Fruit fly (Drosophila melanogaster) whole organism, wandering third instar larva: ENCODE data around the gene Syt14.

ENCODE experiments used
- Abd-B ChIP-seq: fragments of >200 bp; optimal IDR thresholded peaks from 2 replicates; lab custom pipeline; 2017; ENCODE audit warnings: missing biosample characterization, missing genetic modification characterization
- CG32264 ChIP-seq: fragments of 200-800 bp; sonication (Bioruptor generic); optimal IDR thresholded peaks from 2 replicates; lab custom pipeline; 2016; ENCODE audit warnings: missing biosample characterization, missing genetic modification characterization
- CG9705 ChIP-seq: fragments of 200-800 bp; sonication (Bioruptor generic); optimal IDR thresholded peaks from 2 replicates; lab custom pipeline; 2018; ENCODE audit warnings: missing biosample characterization, mild to moderate bottlenecking, missing genetic modification characterization
- Dfd ChIP-seq: fragments of >200 bp; optimal IDR thresholded peaks from 2 replicates; lab custom pipeline; 2017; ENCODE audit warnings: missing biosample characterization, missing genetic modification characterization
- Dif ChIP-seq: fragments of 200-275, 200-300 bp; sonication (Bioruptor generic); optimal IDR thresholded peaks from 2 replicates; lab custom pipeline; 2018; ENCODE audit warnings: missing biosample characterization, missing genetic modification characterization; ENCODE audit not compliant: partially characterized antibody
- HLH106 ChIP-seq: fragments of 200-800 bp; optimal IDR thresholded peaks from 3 replicates; lab custom pipeline; 2019; ENCODE audit warnings: missing biosample characterization, mild to moderate bottlenecking, missing genetic modification characterization, moderate library complexity
- Hnf4 ChIP-seq: fragments of 200-800 bp; sonication (Bioruptor generic); optimal IDR thresholded peaks from 2 replicates; lab custom pipeline; 2016; ENCODE audit warnings: missing biosample characterization, mild to moderate bottlenecking, missing genetic modification characterization
- Hr78 ChIP-seq: fragments of >200 bp; optimal IDR thresholded peaks from 2 replicates; lab custom pipeline; 2017; ENCODE audit warnings: missing biosample characterization, missing genetic modification characterization
- Hr83 ChIP-seq: fragments of 200-300 bp; sonication (Bioruptor generic); optimal IDR thresholded peaks from 2 replicates; lab custom pipeline; 2016; ENCODE audit warnings: missing biosample characterization, mild to moderate bottlenecking, missing genetic modification characterization, moderate library complexity; ENCODE audit not compliant: poor library complexity, severe bottlenecking
- Jra ChIP-seq: sonication (Bioruptor generic); optimal IDR thresholded peaks from 2 replicates; lab custom pipeline; 2016; ENCODE audit warnings: missing biosample characterization, missing genetic modification characterization
- Mio ChIP-seq: sonication (Bioruptor generic); optimal IDR thresholded peaks from 2 replicates; lab custom pipeline; 2016; ENCODE audit warnings: missing biosample characterization, missing genetic modification characterization
- Myc ChIP-seq: fragments of >200 bp; optimal IDR thresholded peaks from 2 replicates; lab custom pipeline; 2017
- N ChIP-seq: fragments of >200 bp; optimal IDR thresholded peaks from 2 replicates; lab custom pipeline; 2018; ENCODE audit warnings: missing biosample characterization, missing external identifiers, missing genetic modification characterization
- OdsH ChIP-seq: fragments of 200-800 bp; sonication (Bioruptor generic); optimal IDR thresholded peaks from 2 replicates; lab custom pipeline; 2016; ENCODE audit warnings: missing biosample characterization, mild to moderate bottlenecking, missing genetic modification characterization
- Rel ChIP-seq, 2 experiments: fragments of 200-800 bp; sonication (Bioruptor generic) in 1 of 2; optimal IDR thresholded peaks; 2 replicates in 1 of 2; 3 replicates in 1 of 2; lab custom pipeline; 2016 to 2019; ENCODE audit warnings: mild to moderate bottlenecking in 2 of 2, missing biosample characterization in 2 of 2, missing genetic modification characterization in 2 of 2, moderate library complexity in 1 of 2
- br ChIP-seq: fragments of 200-800 bp; sonication (Bioruptor generic); optimal IDR thresholded peaks from 2 replicates; lab custom pipeline; 2016; ENCODE audit warnings: missing biosample characterization, missing genetic modification characterization
- brk ChIP-seq: fragments of 200-800 bp; sonication (Bioruptor generic); optimal IDR thresholded peaks from 2 replicates; lab custom pipeline; 2016; ENCODE audit warnings: missing biosample characterization, mild to moderate bottlenecking, missing genetic modification characterization
- dl ChIP-seq, 2 experiments: fragments of 175-275, 200-275 bp in 1 of 2; fragments of 200-275 bp in 1 of 2; sonication (Bioruptor generic); optimal IDR thresholded peaks; lab custom pipeline; 2018; ENCODE audit warnings: mild to moderate bottlenecking in 2 of 2, missing biosample characterization in 2 of 2, missing genetic modification characterization in 2 of 2, moderate library complexity in 2 of 2; ENCODE audit not compliant: partially characterized antibody in 2 of 2, insufficient read depth in 1 of 2
- dmrt93B ChIP-seq: fragments of 200-800 bp; sonication (Bioruptor generic); optimal IDR thresholded peaks from 2 replicates; lab custom pipeline; 2018; ENCODE audit warnings: missing biosample characterization, mild to moderate bottlenecking, missing genetic modification characterization
- fru ChIP-seq: fragments of 200-800 bp; sonication (Bioruptor generic); optimal IDR thresholded peaks from 3 replicates; lab custom pipeline; 2016; ENCODE audit warnings: missing biosample characterization, mild to moderate bottlenecking, missing genetic modification characterization
- jim ChIP-seq: fragments of 175-275, 200-325 bp; sonication (Bioruptor generic); optimal IDR thresholded peaks from 2 replicates; lab custom pipeline; 2016; ENCODE audit warnings: missing biosample characterization, mild to moderate bottlenecking, missing genetic modification characterization
- lola ChIP-seq: fragments of >200 bp; optimal IDR thresholded peaks from 2 replicates; lab custom pipeline; 2017; ENCODE audit warnings: missing biosample characterization, missing genetic modification characterization
- psq ChIP-seq: fragments of 200-800 bp; sonication (Bioruptor generic); optimal IDR thresholded peaks from 3 replicates; lab custom pipeline; 2017; ENCODE audit warnings: missing biosample characterization, mild to moderate bottlenecking, missing genetic modification characterization, moderate library complexity
- rgr ChIP-seq: fragments of 200-800 bp; sonication (Bioruptor generic); optimal IDR thresholded peaks from 3 replicates; lab custom pipeline; 2016; ENCODE audit warnings: missing biosample characterization, mild to moderate bottlenecking, missing genetic modification characterization
- tai ChIP-seq: sonication (Bioruptor generic); optimal IDR thresholded peaks from 2 replicates; lab custom pipeline; 2016; ENCODE audit warnings: missing biosample characterization, missing genetic modification characterization
- usp ChIP-seq: fragments of >200 bp; optimal IDR thresholded peaks from 2 replicates; lab custom pipeline; 2017; ENCODE audit warnings: missing biosample characterization, missing genetic modification characterization

Gene Syt14

DNA sequence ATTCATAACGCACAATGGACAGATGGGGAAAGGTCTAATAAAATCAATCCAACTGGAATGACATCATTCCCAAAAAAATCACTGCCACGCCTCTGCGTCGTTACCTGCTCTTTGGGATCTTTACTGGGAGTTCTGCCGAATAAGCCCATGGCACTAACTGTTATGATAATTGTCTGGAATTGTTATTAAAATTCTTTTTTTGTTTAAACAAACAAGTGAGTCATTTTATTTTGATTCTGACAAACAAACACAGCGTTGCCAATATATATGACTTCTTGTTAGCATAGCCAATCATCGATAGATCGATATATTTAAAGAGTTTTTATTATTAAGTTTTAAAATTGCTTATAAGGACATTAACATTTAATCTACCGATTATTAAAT, 8.2 kb downstream of the Syt14 start, which contains the start of gene Vps24:
Gene Vps24 (minus strand): TSS at position 265 of the 384 bp plus-strand sequence.
- TF ChIP-seq Jra (GFP tag; lab: Kevin White, UChicago) (peak; percentile 64), Hr78 (GFP tag; lab: Kevin White, UChicago) (no peak), rgr (GFP tag; lab: Kevin White, UChicago) (no peak), tai (GFP tag; lab: Kevin White, UChicago) (no peak), Abd-B (GFP tag; lab: Kevin White, UChicago) (no peak)

DNA sequence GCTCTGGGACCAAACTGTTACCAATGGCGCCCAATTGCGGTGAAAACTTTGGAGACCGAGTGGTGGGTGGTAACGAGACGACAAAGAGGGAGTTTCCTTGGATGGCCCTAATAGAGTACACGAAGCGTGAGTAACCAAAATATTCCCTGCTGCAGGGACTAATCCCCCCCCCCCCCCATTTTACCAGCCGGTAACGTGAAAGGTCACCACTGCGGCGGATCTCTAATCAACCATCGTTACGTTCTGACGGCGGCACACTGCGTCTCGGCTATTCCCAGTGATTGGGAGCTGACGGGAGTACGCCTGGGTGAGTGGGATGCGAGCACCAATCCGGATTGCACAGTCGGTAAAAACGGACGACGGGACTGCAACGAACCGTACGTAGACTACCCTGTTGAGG, 10.2 kb downstream of the Syt14 start:
- TF ChIP-seq OdsH (GFP tag; lab: Kevin White, UChicago) (no peak), N (GFP tag; lab: Kevin White, UChicago) (no peak), Dfd (GFP tag; lab: Kevin White, UChicago) (no peak), lola (GFP tag; lab: Kevin White, UChicago) (no peak), br (GFP tag; lab: Kevin White, UChicago) (no peak)

DNA sequence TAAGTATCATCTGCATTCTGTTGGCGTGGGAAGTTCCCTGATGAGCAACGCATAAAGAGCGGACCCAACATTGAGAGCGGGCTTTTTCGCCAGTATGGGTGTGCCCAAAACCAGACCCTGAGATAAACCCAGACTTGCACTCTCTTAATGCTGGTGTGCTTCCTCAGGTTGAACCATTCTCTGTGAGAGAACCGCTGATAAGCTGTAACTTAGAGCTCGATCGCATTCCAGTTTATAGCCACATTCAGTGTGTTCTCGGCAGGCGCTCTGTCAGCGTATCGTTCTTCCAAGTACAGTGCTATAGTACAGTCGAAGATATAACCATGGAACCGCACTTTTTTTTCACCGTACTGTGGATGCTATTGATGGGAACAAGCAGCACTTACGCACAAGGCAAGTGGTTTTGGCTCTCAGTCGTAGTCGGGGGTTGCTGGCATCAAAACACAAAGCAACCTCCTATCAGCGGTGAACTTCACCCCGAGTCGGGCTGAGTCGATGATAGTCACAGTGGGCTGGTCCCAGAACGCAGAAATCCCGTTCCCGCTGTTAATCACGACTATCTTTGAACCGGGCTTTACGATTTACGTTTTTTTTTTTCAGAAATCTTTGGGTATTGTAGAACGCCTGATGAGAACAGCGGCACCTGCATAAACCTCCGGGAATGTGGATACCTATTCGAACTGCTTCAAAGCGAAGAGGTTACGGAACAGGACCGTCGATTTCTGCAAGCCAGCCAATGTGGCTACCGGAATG, 11.0 kb downstream of the Syt14 start, which contains the start of gene MP1:
Gene MP1 (plus strand): TSS at position 245 of the 753 bp plus-strand sequence.
- no peak for TF ChIP-seq jim (GFP tag; lab: Kevin White, UChicago)
- TF ChIP-seq HLH106 (tag; lab: Kevin White, UChicago) = no peak
- peak; percentile 16 for TF ChIP-seq Hr83 (GFP tag; lab: Kevin White, UChicago)
- no peak for TF ChIP-seq lola (GFP tag; lab: Kevin White, UChicago)
- TF ChIP-seq Hr78 (GFP tag; lab: Kevin White, UChicago) = no peak
- peak; percentile 84 for TF ChIP-seq Dif (GFP tag; lab: Kevin White, UChicago)
- TF ChIP-seq Rel (GFP tag; optimal IDR thresholded peaks at IDR 0.05; lab: Kevin White, UChicago) = no peak
- TF ChIP-seq Rel (tag; optimal IDR thresholded peaks at IDR 0.05; lab: Kevin White, UChicago) = peak; percentile 60
- peak; percentile 90 to 91 for TF ChIP-seq dl (GFP tag; optimal IDR thresholded peaks at IDR 0.05; lab: Kevin White, UChicago; ENCODE audit: insufficient read depth in 1 of 2, partially characterized antibody in 2 of 2)
- no peak for TF ChIP-seq Jra (GFP tag; lab: Kevin White, UChicago)
- TF ChIP-seq rgr (GFP tag; lab: Kevin White, UChicago) = no peak
- peak; percentile 29 for TF ChIP-seq OdsH (GFP tag; lab: Kevin White, UChicago)
- TF ChIP-seq Hnf4 (GFP tag; lab: Kevin White, UChicago) = peak; percentile 39

DNA sequence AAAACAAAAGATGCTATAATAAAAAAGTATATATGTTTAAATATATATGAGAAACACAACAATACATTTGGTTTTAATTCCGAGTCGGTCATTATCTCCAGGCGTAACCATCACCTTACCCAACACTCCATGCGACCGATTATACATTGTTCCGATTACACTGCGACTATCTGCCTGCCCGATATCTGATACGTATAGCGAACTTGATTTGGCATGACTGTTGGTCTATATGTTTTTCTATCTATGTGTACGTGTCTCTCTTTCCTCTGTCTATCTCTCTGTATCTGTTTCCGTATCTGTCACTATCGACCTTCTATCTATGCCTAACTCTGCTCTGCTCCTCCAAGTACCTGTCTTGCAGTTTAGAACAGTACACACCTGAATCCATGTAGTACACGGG, 17.4 kb downstream of the Syt14 start:
- TF ChIP-seq Abd-B (GFP tag; lab: Kevin White, UChicago) (no peak), psq (GFP tag; lab: Kevin White, UChicago) (no peak), dmrt93B (GFP tag; lab: Kevin White, UChicago) (no peak), Dif (GFP tag; lab: Kevin White, UChicago) (no peak), Myc (lab: Kevin White, UChicago) (no peak), Rel (GFP tag; optimal IDR thresholded peaks at IDR 0.05; lab: Kevin White, UChicago) (no peak), Rel (tag; optimal IDR thresholded peaks at IDR 0.05; lab: Kevin White, UChicago) (no peak), Hr78 (GFP tag; lab: Kevin White, UChicago) (no peak), Hnf4 (GFP tag; lab: Kevin White, UChicago) (no peak)

DNA sequence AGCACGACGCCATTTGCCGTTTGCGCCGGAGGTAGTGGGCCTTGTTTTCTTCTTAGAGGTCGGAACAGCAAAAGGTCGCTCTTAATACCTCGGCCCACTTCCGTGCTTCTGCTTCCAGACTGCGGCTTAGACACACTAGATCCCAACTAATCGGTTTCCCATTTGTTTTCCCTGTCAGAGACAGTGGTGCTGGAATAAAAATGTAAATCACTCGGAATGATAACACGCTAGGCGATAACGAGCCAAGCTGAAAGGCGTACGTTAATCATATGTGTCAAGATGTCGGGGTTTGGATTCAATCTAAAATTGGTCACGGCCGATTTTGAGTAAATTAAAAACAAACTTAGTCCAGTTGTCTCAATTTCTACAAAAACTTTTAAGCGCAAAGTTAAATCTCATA, 24.2 kb downstream of the Syt14 start, which contains the start of gene Nepl11:
Gene Nepl11 (minus strand): TSS at position 152 of the 400 bp plus-strand sequence.
- TF ChIP-seq Abd-B (GFP tag; lab: Kevin White, UChicago) = no peak
- TF ChIP-seq brk (GFP tag; lab: Kevin White, UChicago) = no peak
- no peak for TF ChIP-seq lola (GFP tag; lab: Kevin White, UChicago)
- no peak for TF ChIP-seq CG9705 (GFP tag; lab: Kevin White, UChicago)
- no peak for TF ChIP-seq fru
- TF ChIP-seq psq (GFP tag; lab: Kevin White, UChicago) = no peak
- no peak for TF ChIP-seq HLH106 (tag; lab: Kevin White, UChicago)
- no peak for TF ChIP-seq CG32264 (GFP tag; lab: Kevin White, UChicago)
- TF ChIP-seq jim (GFP tag; lab: Kevin White, UChicago) = no peak
- no peak for TF ChIP-seq usp
- no peak for TF ChIP-seq Mio (GFP tag; lab: Kevin White, UChicago)
- no peak for TF ChIP-seq dmrt93B (GFP tag; lab: Kevin White, UChicago)
